Fruit fly (Drosophila melanogaster): ENCODE results near the gene CG13284.

Gene CG13284

DNA sequence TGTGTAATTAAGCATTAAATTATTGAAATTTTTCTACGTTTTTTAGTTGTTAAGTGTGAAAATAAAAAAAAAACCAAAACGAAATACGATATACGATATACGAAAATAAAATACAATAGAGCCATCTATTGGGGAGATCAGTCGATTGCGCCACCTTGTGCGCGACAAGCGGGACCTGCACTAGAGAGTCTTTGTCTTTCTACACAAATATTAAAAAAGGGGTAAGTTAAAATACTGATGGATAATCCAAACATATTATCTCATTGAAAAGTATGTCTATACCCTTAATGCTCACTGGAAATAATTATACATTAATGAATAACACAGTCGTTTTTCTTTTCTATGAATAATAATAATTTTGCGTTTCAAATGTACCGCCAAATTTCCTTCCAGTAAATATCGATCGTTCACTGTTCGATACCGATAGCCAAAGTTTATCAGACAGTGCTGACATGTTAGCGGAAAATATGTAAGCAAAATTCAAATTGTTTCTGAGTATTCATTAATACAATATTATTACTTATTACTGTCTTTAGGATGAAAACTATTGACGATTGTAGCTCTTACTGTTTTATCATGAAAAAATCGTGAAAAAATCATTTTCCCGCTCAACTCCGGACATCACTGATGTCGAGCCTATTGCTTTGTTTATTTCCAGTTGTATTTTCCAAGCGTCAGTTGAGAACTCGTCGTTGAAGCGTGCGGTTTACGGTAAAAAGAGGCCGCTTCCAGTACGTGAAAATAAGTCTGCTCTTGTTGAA lies 32.3 kb downstream of the CG13284 start, which contains the start of gene mdy (continued):
- TF ChIP-seq CG12744 (GFP tag; optimal IDR thresholded peaks at IDR 0.05), result peak; percentile 13
- TF ChIP-seq caup (GFP tag; optimal IDR thresholded peaks at IDR 0.05; ENCODE audit: severe bottlenecking), result peak; percentile 42
- no peak for TF ChIP-seq CG1832 (GFP tag; optimal IDR thresholded peaks at IDR 0.05)
- TF ChIP-seq CG34422 (GFP tag; IDR thresholded peaks at IDR 0.05), result peak; percentile 15; the same call in 2 of the 3 replicates
- TF ChIP-seq CG11560 (tag; IDR thresholded peaks at IDR 0.05), result no peak
- peak; percentile 46 for TF ChIP-seq Ptx1 (GFP tag; IDR thresholded peaks at IDR 0.05)
- TF ChIP-seq CG18599 (GFP tag; optimal IDR thresholded peaks at IDR 0.05), result peak; percentile 53
- peak; percentile 60 for TF ChIP-seq Oli (tag; optimal IDR thresholded peaks at IDR 0.05)
- no peak for TF ChIP-seq CG13624 (GFP tag; optimal IDR thresholded peaks at IDR 0.05)
- TF ChIP-seq nmo (GFP tag; optimal IDR thresholded peaks at IDR 0.05), result peak; percentile 57
- TF ChIP-seq CG12155 (GFP tag; optimal IDR thresholded peaks at IDR 0.05), result peak; percentile 41
- TF ChIP-seq Hr78 (GFP tag; optimal IDR thresholded peaks at IDR 0.05), result no peak
- TF ChIP-seq gsb (GFP tag; IDR thresholded peaks at IDR 0.05), result peak; percentile 35; the same call in 1 of the 2 replicates
- peak; percentile 16 for TF ChIP-seq Atf3 (GFP tag; optimal IDR thresholded peaks at IDR 0.05)
- no peak for TF ChIP-seq CG5953 (GFP tag; IDR thresholded peaks at IDR 0.05)
- TF ChIP-seq CG10462 (GFP tag; optimal IDR thresholded peaks at IDR 0.05), result peak; percentile 45
- 0 out of 2 replicates have a peak, but pooled peaks have one; percentile 13 for TF ChIP-seq Awh (GFP tag; IDR thresholded peaks at IDR 0.05)
- TF ChIP-seq CG31224 (GFP tag; IDR thresholded peaks at IDR 0.05), result peak; percentile 38; the same call in 1 of the 2 replicates
- TF ChIP-seq slou (GFP tag; optimal IDR thresholded peaks at IDR 0.05), result peak; percentile 29
- TF ChIP-seq Lim3 (GFP tag; IDR thresholded peaks at IDR 0.05), result no peak
- TF ChIP-seq CG10979 (tag; optimal IDR thresholded peaks at IDR 0.05), result peak; percentile 38
- TF ChIP-seq oc (tag; optimal IDR thresholded peaks at IDR 0.05), result no peak
- TF ChIP-seq ara (GFP tag; IDR thresholded peaks at IDR 0.05), result peak; percentile 64
- TF ChIP-seq D19B (GFP tag; optimal IDR thresholded peaks at IDR 0.05), result peak; percentile 36
- TF ChIP-seq Dref (GFP tag; IDR thresholded peaks at IDR 0.05), result peak; percentile 73
- TF ChIP-seq HLH3B (GFP tag; IDR thresholded peaks at IDR 0.05), result peak; percentile 44
- peak; percentile 45 to 53 for TF ChIP-seq Hr51 (GFP tag; optimal IDR thresholded peaks at IDR 0.05)
- peak; percentile 12 for TF ChIP-seq ind (GFP tag; optimal IDR thresholded peaks at IDR 0.05)
- TF ChIP-seq cato (GFP tag; optimal IDR thresholded peaks at IDR 0.05; ENCODE audit: borderline replicate concordance), result no peak
- no peak for TF ChIP-seq Hr39 (optimal IDR thresholded peaks at IDR 0.05)
- peak; percentile 6 for TF ChIP-seq NC2α (GFP tag; optimal IDR thresholded peaks at IDR 0.05)
- no peak for TF ChIP-seq Mes4 (GFP tag; optimal IDR thresholded peaks at IDR 0.05)
- peak; percentile 63 for TF ChIP-seq CG4424 (GFP tag; optimal IDR thresholded peaks at IDR 0.05)
- peak; percentile 63 for TF ChIP-seq bab2 (GFP tag; optimal IDR thresholded peaks at IDR 0.05)
- TF ChIP-seq chm (GFP tag; IDR thresholded peaks at IDR 0.05), result no peak; the same call in 1 of the 2 replicates
- peak; percentile 46 to 58 for TF ChIP-seq Pdp1 (GFP tag; optimal IDR thresholded peaks at IDR 0.05)
- TF ChIP-seq fd3F (GFP tag; optimal IDR thresholded peaks at IDR 0.05), result peak; percentile 3
- TF ChIP-seq Hey (tag; optimal IDR thresholded peaks at IDR 0.05), result no peak
- peak; percentile 4 to 65 for TF ChIP-seq chif (GFP tag; optimal IDR thresholded peaks at IDR 0.05)
- no peak for TF ChIP-seq run (tag; optimal IDR thresholded peaks at IDR 0.05)
- no peak for TF ChIP-seq B-H1 (GFP tag; IDR thresholded peaks at IDR 0.05)
- no peak for TF ChIP-seq emc (GFP tag; optimal IDR thresholded peaks at IDR 0.05)
- TF ChIP-seq C15 (GFP tag; IDR thresholded peaks at IDR 0.05), result no peak
- TF ChIP-seq Myb (GFP tag; optimal IDR thresholded peaks at IDR 0.05), result peak; percentile 32
- no peak for TF ChIP-seq ac (GFP tag; optimal IDR thresholded peaks at IDR 0.05)
- no peak for TF ChIP-seq CG10274 (GFP tag; optimal IDR thresholded peaks at IDR 0.05)
